Worm (Caenorhabditis elegans) whole organism, L1 larva: ENCODE results near the gene lgg-1.

Experiments used
- C04F5.9 ChIP-seq: sonication (generic microtip); optimal IDR thresholded peaks from 2 replicates; lab custom pipeline; 2016; ENCODE audit warnings: missing genetic modification characterization, missing compliant biosample characterization
- C16A3.4 ChIP-seq: fragments of 150-350 bp; optimal IDR thresholded peaks from 2 replicates; lab custom pipeline; 2014; ENCODE audit warnings: missing biosample characterization, missing genetic modification characterization
- F16B12.6 ChIP-seq: fragments of 150-350 bp; optimal IDR thresholded peaks from 2 replicates; lab custom pipeline; 2014; ENCODE audit warnings: missing biosample characterization, missing genetic modification characterization
- aha-1 ChIP-seq: fragments of 150-350 bp; optimal IDR thresholded peaks from 2 replicates; lab custom pipeline; 2014; ENCODE audit warnings: missing biosample characterization, missing genetic modification characterization
- aly-2 ChIP-seq: fragments of 150-350 bp; optimal IDR thresholded peaks from 2 replicates; lab custom pipeline; 2014; ENCODE audit warnings: missing biosample characterization, missing genetic modification characterization
- ama-1 ChIP-seq: fragments of 150-350 bp; optimal IDR thresholded peaks from 2 replicates; lab custom pipeline; 2014
- ceh-88 ChIP-seq: fragments of 200-800 bp; sonication (Bioruptor generic); IDR thresholded peaks from 2 replicates; pipeline ENCODE4 v1.3.6; 2022; ENCODE audit warnings: missing genetic modification characterization, missing compliant biosample characterization
- ces-1 ChIP-seq: fragments of 150-350 bp; optimal IDR thresholded peaks from 2 replicates; lab custom pipeline; 2014; ENCODE audit warnings: missing biosample characterization, missing genetic modification reagents, missing genetic modification characterization
- dpl-1 ChIP-seq, 3 experiments: fragments of 150-350 bp in 2 of 3; sonication (generic microtip) in 1 of 3; optimal IDR thresholded peaks; 2 replicates each; lab custom pipeline; 2014 to 2017; ENCODE audit warnings: missing biosample characterization in 3 of 3, missing genetic modification characterization in 3 of 3, missing genetic modification reagents in 3 of 3
- dsc-1 ChIP-seq: sonication (generic microtip); optimal IDR thresholded peaks from 2 replicates; lab custom pipeline; 2016; ENCODE audit warnings: mild to moderate bottlenecking, missing genetic modification characterization, missing compliant biosample characterization
- efl-1 ChIP-seq, 4 experiments: fragments of 150-350 bp; optimal IDR thresholded peaks in 3 of 4; peaks in 1 of 4; 1 replicate in 1 of 4; 2 replicates in 3 of 4; lab custom pipeline; 2014; ENCODE audit warnings: missing biosample characterization in 2 of 4, missing genetic modification characterization in 2 of 4, missing genetic modification reagents in 2 of 4
- efl-3 ChIP-seq: fragments of 200-800 bp; sonication (Bioruptor generic); optimal IDR thresholded peaks from 2 replicates; lab custom pipeline; 2018; ENCODE audit warnings: mild to moderate bottlenecking, missing genetic modification characterization, missing compliant biosample characterization
- egl-27 ChIP-seq, 2 experiments: fragments of 150-350 bp in 1 of 2; sonication (generic microtip); optimal IDR thresholded peaks; 3 replicates each; lab custom pipeline; 2017 to 2018; ENCODE audit warnings: missing biosample characterization in 2 of 2, missing genetic modification characterization in 2 of 2, missing genetic modification reagents in 2 of 2
- elt-2 ChIP-seq: sonication (generic microtip); optimal IDR thresholded peaks from 2 replicates; lab custom pipeline; 2016; ENCODE audit warnings: missing genetic modification characterization, mild to moderate bottlenecking, inconsistent platforms, missing compliant biosample characterization, missing genetic modification reagents
- elt-3 ChIP-seq, 6 experiments: fragments of 150-350 bp in 1 of 6; sonication (generic microtip); optimal IDR thresholded peaks; 2 replicates each; lab custom pipeline; 2017 to 2018; ENCODE audit warnings: missing biosample characterization in 6 of 6, missing genetic modification characterization in 6 of 6, inconsistent platforms in 1 of 6
- ets-5 ChIP-seq: fragments of 200-800 bp; sonication (Bioruptor generic); IDR thresholded peaks from 2 replicates; pipeline ENCODE4 v1.3.6; 2022; ENCODE audit warnings: missing genetic modification characterization, missing compliant biosample characterization
- fkh-10 ChIP-seq: sonication (generic microtip); optimal IDR thresholded peaks from 2 replicates; lab custom pipeline; 2017; ENCODE audit warnings: missing biosample characterization, missing genetic modification reagents, missing genetic modification characterization
- fos-1 ChIP-seq: fragments of 150-350 bp; optimal IDR thresholded peaks from 2 replicates; lab custom pipeline; 2014; ENCODE audit warnings: missing biosample characterization, missing genetic modification characterization
- grh-1 ChIP-seq: fragments of 200-800 bp; sonication (Bioruptor generic); IDR thresholded peaks from 2 replicates; pipeline ENCODE4 v1.3.6; 2022; ENCODE audit warnings: missing genetic modification reagents, missing genetic modification characterization, missing compliant biosample characterization
- hpl-2 ChIP-seq: fragments of 150-350 bp; optimal IDR thresholded peaks from 2 replicates; lab custom pipeline; 2014; ENCODE audit warnings: missing biosample characterization, missing genetic modification reagents, missing genetic modification characterization
- irx-1 ChIP-seq: sonication (generic microtip); optimal IDR thresholded peaks from 2 replicates; lab custom pipeline; 2016; ENCODE audit warnings: missing genetic modification characterization, missing compliant biosample characterization
- lin-13 ChIP-seq: fragments of 150-350 bp; optimal IDR thresholded peaks from 2 replicates; lab custom pipeline; 2014; ENCODE audit warnings: missing biosample characterization, missing genetic modification reagents, missing genetic modification characterization
- lin-14 ChIP-seq: fragments of 200-800 bp; sonication (Bioruptor generic); optimal IDR thresholded peaks from 2 replicates; lab custom pipeline; 2018; ENCODE audit warnings: mild to moderate bottlenecking, missing genetic modification characterization, moderate library complexity, missing compliant biosample characterization
- lin-35 ChIP-seq, 2 experiments: fragments of 150-350 bp; optimal IDR thresholded peaks; 2 replicates each; lab custom pipeline; 2014; ENCODE audit warnings: missing biosample characterization in 2 of 2, missing genetic modification characterization in 2 of 2, missing genetic modification reagents in 2 of 2
- lin-39 ChIP-seq: fragments of 150-350 bp; optimal IDR thresholded peaks from 2 replicates; lab custom pipeline; 2014; ENCODE audit warnings: missing biosample characterization, missing genetic modification reagents, missing genetic modification characterization
- lsy-2 ChIP-seq, 2 experiments: fragments of 150-350 bp; optimal IDR thresholded peaks; 2 replicates each; lab custom pipeline; 2014; ENCODE audit warnings: missing biosample characterization in 2 of 2, missing genetic modification characterization in 2 of 2
- mab-9 ChIP-seq: fragments of 200-800 bp; sonication (Bioruptor generic); IDR thresholded peaks from 2 replicates; pipeline ENCODE4 v1.3.6; 2022; ENCODE audit warnings: missing genetic modification reagents, missing genetic modification characterization, missing compliant biosample characterization
- mef-2 ChIP-seq: fragments of 150-350 bp; optimal IDR thresholded peaks from 2 replicates; lab custom pipeline; 2014; ENCODE audit warnings: missing biosample characterization, missing genetic modification characterization
- nhr-11 ChIP-seq: fragments of 150-350 bp; optimal IDR thresholded peaks from 2 replicates; lab custom pipeline; 2014; ENCODE audit warnings: missing biosample characterization, missing genetic modification characterization
- nhr-12 ChIP-seq: sonication (generic microtip); optimal IDR thresholded peaks from 2 replicates; lab custom pipeline; 2017; ENCODE audit warnings: missing biosample characterization, missing genetic modification characterization
- nhr-19 ChIP-seq: fragments of 200-800 bp; sonication (Bioruptor generic); conservative IDR thresholded peaks from 2 replicates; pipeline ENCODE4 v1.3.6; 2022; ENCODE audit warnings: missing genetic modification characterization, missing compliant biosample characterization
- nhr-237 ChIP-seq: fragments of 150-350 bp; optimal IDR thresholded peaks from 2 replicates; lab custom pipeline; 2014; ENCODE audit warnings: missing biosample characterization, missing genetic modification characterization
- nhr-47 ChIP-seq: sonication (generic microtip); optimal IDR thresholded peaks from 2 replicates; lab custom pipeline; 2016; ENCODE audit warnings: mild to moderate bottlenecking, missing genetic modification characterization, moderate library complexity, missing compliant biosample characterization
- nhr-71 ChIP-seq: sonication (generic microtip); optimal IDR thresholded peaks from 2 replicates; lab custom pipeline; 2016; ENCODE audit warnings: mild to moderate bottlenecking, missing genetic modification characterization, moderate library complexity, missing compliant biosample characterization
- nhr-85 ChIP-seq: sonication (generic microtip); peaks from one replicate; lab custom pipeline; 2016; ENCODE audit warnings: missing genetic modification characterization, inconsistent platforms, missing compliant biosample characterization
- nhr-90 ChIP-seq: sonication (generic microtip); optimal IDR thresholded peaks from 2 replicates; lab custom pipeline; 2016; ENCODE audit warnings: mild to moderate bottlenecking, missing genetic modification characterization, missing compliant biosample characterization; ENCODE audit not compliant: poor library complexity
- pag-3 ChIP-seq: sonication (generic microtip); optimal IDR thresholded peaks from 2 replicates; lab custom pipeline; 2017; ENCODE audit warnings: missing genetic modification characterization, mild to moderate bottlenecking, missing compliant biosample characterization, antibody characterized with exemption, borderline replicate concordance; ENCODE audit not compliant: insufficient read depth
- skn-1 ChIP-seq: fragments of 150-350 bp; optimal IDR thresholded peaks from 2 replicates; lab custom pipeline; 2014; ENCODE audit warnings: missing biosample characterization, missing genetic modification characterization
- snpc-4 ChIP-seq: fragments of 150-350 bp; optimal IDR thresholded peaks from 2 replicates; lab custom pipeline; 2014; ENCODE audit warnings: missing biosample characterization, missing genetic modification characterization
- snu-23 ChIP-seq: sonication (generic microtip); optimal IDR thresholded peaks from 2 replicates; lab custom pipeline; 2016; ENCODE audit warnings: missing genetic modification characterization, missing compliant biosample characterization
- sup-37 ChIP-seq: fragments of 200-800 bp; sonication (Bioruptor generic); optimal IDR thresholded peaks from 2 replicates; lab custom pipeline; 2018; ENCODE audit warnings: mild to moderate bottlenecking, missing genetic modification characterization, missing compliant biosample characterization
- swsn-7 ChIP-seq: sonication (generic microtip); optimal IDR thresholded peaks from 2 replicates; lab custom pipeline; 2016; ENCODE audit warnings: missing genetic modification characterization, missing compliant biosample characterization
- tbx-2 ChIP-seq: sonication (generic microtip); optimal IDR thresholded peaks from 2 replicates; lab custom pipeline; 2016; ENCODE audit warnings: missing genetic modification characterization, missing compliant biosample characterization
- unc-130 ChIP-seq: fragments of 150-350 bp; optimal IDR thresholded peaks from 2 replicates; lab custom pipeline; 2017; ENCODE audit warnings: missing biosample characterization, missing genetic modification characterization, inconsistent platforms
- unc-30 ChIP-seq: sonication (generic microtip); optimal IDR thresholded peaks from 2 replicates; lab custom pipeline; 2017; ENCODE audit warnings: missing biosample characterization, missing genetic modification characterization
- unc-62 ChIP-seq: fragments of 150-350 bp; optimal IDR thresholded peaks from 2 replicates; lab custom pipeline; 2014; ENCODE audit warnings: missing biosample characterization, missing genetic modification reagents, missing genetic modification characterization
- unc-98 ChIP-seq: fragments of 200-800 bp; sonication (Bioruptor generic); IDR thresholded peaks from 2 replicates; pipeline ENCODE4 v1.3.6; 2022; ENCODE audit warnings: missing genetic modification characterization, missing compliant biosample characterization
- xbp-1 ChIP-seq: sonication (generic microtip); optimal IDR thresholded peaks from 2 replicates; lab custom pipeline; 2016; ENCODE audit warnings: missing genetic modification characterization, missing compliant biosample characterization
- zag-1 ChIP-seq: fragments of 150-350 bp; optimal IDR thresholded peaks from 2 replicates; lab custom pipeline; 2014; ENCODE audit warnings: missing biosample characterization, missing genetic modification characterization
- zip-4 ChIP-seq: fragments of 200-800 bp; sonication (Bioruptor generic); optimal IDR thresholded peaks from 2 replicates; lab custom pipeline; 2018; ENCODE audit warnings: mild to moderate bottlenecking, missing genetic modification characterization, moderate library complexity, missing compliant biosample characterization
- ztf-11 ChIP-seq, 2 experiments: sonication (generic microtip); optimal IDR thresholded peaks; 2 replicates each; lab custom pipeline; 2016 to 2017; ENCODE audit warnings: missing genetic modification characterization in 2 of 2, missing biosample characterization in 1 of 2, missing compliant biosample characterization in 1 of 2
- ztf-4 ChIP-seq: fragments of 150-350 bp; optimal IDR thresholded peaks from 2 replicates; lab custom pipeline; 2014; ENCODE audit warnings: missing biosample characterization, missing genetic modification characterization

Gene lgg-1

ce11 chrII:6346551-6347079 lies 904 bp downstream of the lgg-1 start (continued):
- TF ChIP-seq nhr-237 (tag; lab: Kevin White, UChicago) (no peak), xbp-1 (peak; percentile 27), fkh-10 (GFP tag; lab: Kevin White, UChicago) (no peak), unc-98 (GFP tag; lab: Robert Waterston, UW) (0 out of 2 replicates have a peak, but pooled peaks have one; percentile 6), unc-30 (tag; lab: Kevin White, UChicago) (no peak), egl-27 (tag; optimal IDR thresholded peaks at IDR 0.05; lab: Kevin White, UChicago) (no peak), nhr-90 (tag; lab: Kevin White, UChicago) (peak; percentile 75), nhr-19 (peak; percentile 66), nhr-12 (tag; lab: Kevin White, UChicago) (no peak), lin-14 (peak; percentile 49), elt-2 (tag; lab: Kevin White, UChicago) (peak; percentile 64), zip-4 (GFP tag; lab: Kevin White, UChicago) (peak; percentile 63), sup-37 (no peak), dpl-1 (GFP tag; optimal IDR thresholded peaks at IDR 0.05; lab: Kevin White, UChicago) (peak in 2 of 3 experiments; percentile 24 to 33), ztf-4 (tag; lab: Kevin White, UChicago) (peak; percentile 86), aly-2 (no peak), snpc-4 (tag; lab: Kevin White, UChicago) (peak; percentile 4), snu-23 (peak; percentile 70), dsc-1 (tag; lab: Kevin White, UChicago) (no peak), lin-35 (GFP tag; optimal IDR thresholded peaks at IDR 0.05; lab: Kevin White, UChicago) (peak in 1 of 2 experiments; percentile 66), F16B12.6 (tag; lab: Kevin White, UChicago) (no peak), hpl-2 (peak; percentile 80), unc-130 (tag; lab: Kevin White, UChicago) (no peak), nhr-47 (tag; lab: Kevin White, UChicago) (peak; percentile 61), grh-1 (GFP tag; lab: Robert Waterston, UW) (0 out of 2 replicates have a peak, but pooled peaks have one; percentile 13), zag-1 (tag; lab: Kevin White, UChicago) (no peak), skn-1 (tag; lab: Kevin White, UChicago) (peak; percentile 57), unc-62 (GFP tag; lab: Kevin White, UChicago) (no peak), ceh-88 (peak; percentile 32; the same call in 1 of the 2 replicates), efl-1 (optimal IDR thresholded peaks at IDR 0.05; lab: Kevin White, UChicago) (peak; percentile 16 to 57), efl-1 (GFP tag; optimal IDR thresholded peaks at IDR 0.05 in 1 of 2; lab: Kevin White, UChicago) (no peak), elt-3 (tag; optimal IDR thresholded peaks at IDR 0.05; lab: Kevin White, UChicago) (peak in 2 of 6 experiments; percentile 12 to 75), ztf-11 (tag; optimal IDR thresholded peaks at IDR 0.05; lab: Kevin White, UChicago) (no peak), pag-3 (tag; lab: Kevin White, UChicago) (no peak), ama-1 (lab: Kevin White, UChicago) (peak; percentile 84), nhr-11 (tag; lab: Kevin White, UChicago) (no peak), mab-9 (GFP tag; lab: Robert Waterston, UW) (no peak), nhr-85 (peak; percentile 76), irx-1 (tag; lab: Kevin White, UChicago) (no peak), C04F5.9 (tag; lab: Kevin White, UChicago) (peak; percentile 5), lin-13 (GFP tag; lab: Kevin White, UChicago) (peak; percentile 64), nhr-71 (tag; lab: Kevin White, UChicago) (peak; percentile 83), tbx-2 (no peak), aha-1 (tag; lab: Kevin White, UChicago) (no peak), fos-1 (tag; lab: Kevin White, UChicago) (peak; percentile 73), lin-39 (tag; lab: Kevin White, UChicago) (no peak), swsn-7 (tag; lab: Kevin White, UChicago) (peak; percentile 33), C16A3.4 (peak; percentile 68), ces-1 (GFP tag; lab: Kevin White, UChicago) (no peak), lsy-2 (tag; optimal IDR thresholded peaks at IDR 0.05; lab: Kevin White, UChicago) (peak; percentile 53 to 63), ets-5 (GFP tag; lab: Robert Waterston, UW) (no peak), efl-3 (GFP tag; lab: Kevin White, UChicago) (no peak), mef-2 (tag; lab: Kevin White, UChicago) (no peak)
